Worm (Caenorhabditis elegans): ENCODE data around the gene F28F9.3.

Gene F28F9.3

ce11 chrIV:3826590-3827128 lies at the start of gene F28F9.3:
F28F9.3 (plus strand) TSS chrIV:3826890.
- no peak for TF ChIP-seq tbx-37 (GFP tag; conservative IDR thresholded peaks at IDR 0.05)
- TF ChIP-seq tra-4 (tag; optimal IDR thresholded peaks at IDR 0.05) = no peak
- no peak for TF ChIP-seq ama-1 (optimal IDR thresholded peaks at IDR 0.05)
- no peak for TF ChIP-seq hnd-1 (tag; optimal IDR thresholded peaks at IDR 0.05)
- TF ChIP-seq aly-1 (tag; optimal IDR thresholded peaks at IDR 0.05) = no peak
- no peak for TF ChIP-seq sea-1 (GFP tag; conservative IDR thresholded peaks at IDR 0.05)
- no peak for TF ChIP-seq F13C5.2 (tag; optimal IDR thresholded peaks at IDR 0.05)
- TF ChIP-seq hmbx-1 (tag; optimal IDR thresholded peaks at IDR 0.05) = no peak

- TF ChIP-seq flt-1 (GFP tag; IDR thresholded peaks at IDR 0.05) (no peak), pes-1 (GFP tag; IDR thresholded peaks at IDR 0.05) (no peak), tbx-11 (GFP tag; IDR thresholded peaks at IDR 0.05) (no peak), hmbx-1 (tag; optimal IDR thresholded peaks at IDR 0.05) (no peak), sea-1 (GFP tag; conservative IDR thresholded peaks at IDR 0.05) (no peak), aly-1 (tag; optimal IDR thresholded peaks at IDR 0.05) (no peak), B0310.2 (tag; optimal IDR thresholded peaks at IDR 0.05) (no peak), scrt-1 (GFP tag; IDR thresholded peaks at IDR 0.05) (no peak), ama-1 (optimal IDR thresholded peaks at IDR 0.05) (no peak), ceh-13 (GFP tag; optimal IDR thresholded peaks at IDR 0.05) (no peak), tra-4 (tag; optimal IDR thresholded peaks at IDR 0.05) (no peak), hnd-1 (tag; optimal IDR thresholded peaks at IDR 0.05) (no peak), hmg-4 (GFP tag; optimal IDR thresholded peaks at IDR 0.05) (no peak), ets-7 (tag; optimal IDR thresholded peaks at IDR 0.05) (no peak), tbx-37 (GFP tag; conservative IDR thresholded peaks at IDR 0.05) (no peak), ceh-36 (tag; optimal IDR thresholded peaks at IDR 0.05) (no peak), F13C5.2 (tag; optimal IDR thresholded peaks at IDR 0.05) (no peak)
Observed at ce11 chrIV:3781539-3781938, 45.2 kb upstream of the F28F9.3 start.

ce11 chrIV:3783910-3784309 lies 42.8 kb upstream of the F28F9.3 start, which contains the start of gene glct-6:
glct-6 (plus strand) TSS chrIV:3784210.
- TF ChIP-seq flt-1 (GFP tag; IDR thresholded peaks at IDR 0.05) (no peak), hnd-1 (tag; optimal IDR thresholded peaks at IDR 0.05) (no peak), aly-1 (tag; optimal IDR thresholded peaks at IDR 0.05) (no peak), sea-1 (GFP tag; conservative IDR thresholded peaks at IDR 0.05) (no peak), scrt-1 (GFP tag; IDR thresholded peaks at IDR 0.05) (no peak), hmbx-1 (tag; optimal IDR thresholded peaks at IDR 0.05) (no peak), hmg-4 (GFP tag; optimal IDR thresholded peaks at IDR 0.05) (no peak), tbx-37 (GFP tag; conservative IDR thresholded peaks at IDR 0.05) (no peak), tra-4 (tag; optimal IDR thresholded peaks at IDR 0.05) (no peak), ets-7 (tag; optimal IDR thresholded peaks at IDR 0.05) (no peak), F13C5.2 (tag; optimal IDR thresholded peaks at IDR 0.05) (no peak), B0310.2 (tag; optimal IDR thresholded peaks at IDR 0.05) (no peak), ceh-36 (tag; optimal IDR thresholded peaks at IDR 0.05) (no peak), ama-1 (optimal IDR thresholded peaks at IDR 0.05) (no peak), tbx-11 (GFP tag; IDR thresholded peaks at IDR 0.05) (no peak), pes-1 (GFP tag; IDR thresholded peaks at IDR 0.05) (no peak), ceh-13 (GFP tag; optimal IDR thresholded peaks at IDR 0.05) (no peak)

ce11 chrIV:3794437-3794836 lies 32.3 kb upstream of the F28F9.3 start, which contains the start of gene K09B3.1:
K09B3.1 (plus strand) TSS chrIV:3794737.
- no peak for TF ChIP-seq tbx-37 (GFP tag; conservative IDR thresholded peaks at IDR 0.05)
- TF ChIP-seq flt-1 (GFP tag; IDR thresholded peaks at IDR 0.05) = no peak
- no peak for TF ChIP-seq ets-7 (tag; optimal IDR thresholded peaks at IDR 0.05)

- TF ChIP-seq tbx-37 (GFP tag; conservative IDR thresholded peaks at IDR 0.05) (no peak), hmbx-1 (tag; optimal IDR thresholded peaks at IDR 0.05) (no peak), hnd-1 (tag; optimal IDR thresholded peaks at IDR 0.05) (no peak), flt-1 (GFP tag; IDR thresholded peaks at IDR 0.05) (no peak), ceh-36 (tag; optimal IDR thresholded peaks at IDR 0.05) (no peak), B0310.2 (tag; optimal IDR thresholded peaks at IDR 0.05) (no peak), ets-7 (tag; optimal IDR thresholded peaks at IDR 0.05) (no peak), tbx-11 (GFP tag; IDR thresholded peaks at IDR 0.05) (no peak), sea-1 (GFP tag; conservative IDR thresholded peaks at IDR 0.05) (no peak), hmg-4 (GFP tag; optimal IDR thresholded peaks at IDR 0.05) (no peak), pes-1 (GFP tag; IDR thresholded peaks at IDR 0.05) (no peak), ama-1 (optimal IDR thresholded peaks at IDR 0.05) (no peak), scrt-1 (GFP tag; IDR thresholded peaks at IDR 0.05) (no peak), aly-1 (tag; optimal IDR thresholded peaks at IDR 0.05) (no peak), ceh-13 (GFP tag; optimal IDR thresholded peaks at IDR 0.05) (no peak)
Observed at ce11 chrIV:3797442-3797841, 29.2 kb upstream of the F28F9.3 start.

ce11 chrIV:3800952-3801351 lies 25.7 kb upstream of the F28F9.3 start, which contains the start of gene osm-3:
osm-3 (minus strand) TSS chrIV:3801052.
- no peak for TF ChIP-seq B0310.2 (tag; optimal IDR thresholded peaks at IDR 0.05)
- no peak for TF ChIP-seq F13C5.2 (tag; optimal IDR thresholded peaks at IDR 0.05)
- no peak for TF ChIP-seq hnd-1 (tag; optimal IDR thresholded peaks at IDR 0.05)
- no peak for TF ChIP-seq hmbx-1 (tag; optimal IDR thresholded peaks at IDR 0.05)
- no peak for TF ChIP-seq ama-1 (optimal IDR thresholded peaks at IDR 0.05)
- no peak for TF ChIP-seq aly-1 (tag; optimal IDR thresholded peaks at IDR 0.05)
- TF ChIP-seq ceh-13 (GFP tag; optimal IDR thresholded peaks at IDR 0.05) = no peak
- TF ChIP-seq tbx-11 (GFP tag; IDR thresholded peaks at IDR 0.05) = no peak
- no peak for TF ChIP-seq flt-1 (GFP tag; IDR thresholded peaks at IDR 0.05)
- TF ChIP-seq tbx-37 (GFP tag; conservative IDR thresholded peaks at IDR 0.05) = no peak
- TF ChIP-seq sea-1 (GFP tag; conservative IDR thresholded peaks at IDR 0.05) = no peak
- TF ChIP-seq tra-4 (tag; optimal IDR thresholded peaks at IDR 0.05) = no peak
- TF ChIP-seq scrt-1 (GFP tag; IDR thresholded peaks at IDR 0.05) = no peak
- no peak for TF ChIP-seq hmg-4 (GFP tag; optimal IDR thresholded peaks at IDR 0.05)
- TF ChIP-seq ceh-36 (tag; optimal IDR thresholded peaks at IDR 0.05) = no peak
- TF ChIP-seq pes-1 (GFP tag; IDR thresholded peaks at IDR 0.05) = no peak
- no peak for TF ChIP-seq ets-7 (tag; optimal IDR thresholded peaks at IDR 0.05)

- TF ChIP-seq scrt-1 (GFP tag; IDR thresholded peaks at IDR 0.05) (no peak), aly-1 (tag; optimal IDR thresholded peaks at IDR 0.05) (no peak), ceh-13 (GFP tag; optimal IDR thresholded peaks at IDR 0.05) (no peak), ama-1 (optimal IDR thresholded peaks at IDR 0.05) (no peak), tra-4 (tag; optimal IDR thresholded peaks at IDR 0.05) (no peak), hmg-4 (GFP tag; optimal IDR thresholded peaks at IDR 0.05) (no peak), pes-1 (GFP tag; IDR thresholded peaks at IDR 0.05) (peak; percentile 50; the same call in 1 of the 2 replicates), sea-1 (GFP tag; conservative IDR thresholded peaks at IDR 0.05) (no peak), ceh-36 (tag; optimal IDR thresholded peaks at IDR 0.05) (no peak), B0310.2 (tag; optimal IDR thresholded peaks at IDR 0.05) (no peak), ets-7 (tag; optimal IDR thresholded peaks at IDR 0.05) (no peak), hnd-1 (tag; optimal IDR thresholded peaks at IDR 0.05) (no peak), F13C5.2 (tag; optimal IDR thresholded peaks at IDR 0.05) (no peak), tbx-37 (GFP tag; conservative IDR thresholded peaks at IDR 0.05) (peak; percentile 63; the same call in 1 of the 2 replicates)
Observed at ce11 chrIV:3803252-3803651, 23.4 kb upstream of the F28F9.3 start, which contains the start of the genes algn-14 and M02B7.2. algn-14 (minus strand) TSS chrIV:3803426. M02B7.2 (plus strand) TSS chrIV:3803581.
